Worm (Caenorhabditis elegans) whole organism, L4/young adult: ENCODE measurements around the gene M03C11.1.

Source experiments
- W03F9.2 ChIP-seq: fragments of 150-350 bp; optimal IDR thresholded peaks from 2 replicates; lab custom pipeline; 2014; ENCODE audit warnings: missing biosample characterization, missing genetic modification characterization
- dao-5 ChIP-seq: sonication (generic microtip); optimal IDR thresholded peaks from 2 replicates; lab custom pipeline; 2016; ENCODE audit warnings: missing genotype, missing genetic modification characterization, moderate library complexity, missing compliant biosample characterization
- him-1 ChIP-seq: sonication (generic microtip); optimal IDR thresholded peaks from 2 replicates; lab custom pipeline; 2016; ENCODE audit warnings: missing genotype, missing genetic modification reagents, missing genetic modification characterization, missing compliant biosample characterization

The M03C11.1 gene

DNA sequence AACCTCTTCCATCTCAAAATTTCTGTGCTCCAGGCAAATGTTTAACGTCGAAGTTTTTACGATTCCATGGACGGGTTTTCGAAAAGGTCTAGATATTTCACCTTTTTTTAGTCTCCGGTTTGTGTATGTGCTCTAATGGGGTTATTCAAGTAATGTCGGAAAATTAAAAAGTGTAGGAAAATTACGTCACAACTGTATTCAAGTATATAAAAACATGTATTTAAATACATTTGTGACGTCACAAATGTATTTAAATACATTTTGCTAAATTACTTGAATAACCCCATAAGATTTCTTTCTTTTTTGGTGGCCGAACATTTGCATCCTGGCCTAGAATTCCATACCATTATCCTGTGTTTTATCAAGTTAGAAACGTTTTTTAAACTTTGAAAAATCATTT, 34.4 kb downstream of the M03C11.1 start:
- TF ChIP-seq W03F9.2 (tag; lab: Kevin White, UChicago) (no peak), him-1 (no peak), dao-5 (tag; lab: Kevin White, UChicago) (no peak)

DNA sequence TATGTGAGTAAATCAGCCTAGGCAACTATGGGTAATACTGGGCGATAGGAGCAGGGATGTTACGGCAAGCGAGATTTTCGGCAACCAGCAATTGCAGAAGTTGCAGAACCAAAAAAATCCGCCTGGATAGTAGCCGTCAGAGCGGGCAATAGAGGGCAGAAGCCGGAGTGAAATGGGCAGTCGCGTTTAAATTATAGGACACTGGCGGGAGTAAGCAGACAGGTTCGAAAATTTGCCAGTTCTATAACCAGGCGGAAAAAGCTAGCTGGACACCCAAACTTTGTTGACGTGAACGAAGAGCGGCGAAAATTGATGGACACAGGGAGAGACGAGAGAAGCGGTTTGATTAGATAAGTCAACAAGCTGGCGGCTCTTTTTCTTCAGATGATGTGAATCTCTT, 36.0 kb downstream of the M03C11.1 start:
- TF ChIP-seq dao-5 (tag; lab: Kevin White, UChicago) (no peak), him-1 (no peak), W03F9.2 (tag; lab: Kevin White, UChicago) (no peak)

DNA sequence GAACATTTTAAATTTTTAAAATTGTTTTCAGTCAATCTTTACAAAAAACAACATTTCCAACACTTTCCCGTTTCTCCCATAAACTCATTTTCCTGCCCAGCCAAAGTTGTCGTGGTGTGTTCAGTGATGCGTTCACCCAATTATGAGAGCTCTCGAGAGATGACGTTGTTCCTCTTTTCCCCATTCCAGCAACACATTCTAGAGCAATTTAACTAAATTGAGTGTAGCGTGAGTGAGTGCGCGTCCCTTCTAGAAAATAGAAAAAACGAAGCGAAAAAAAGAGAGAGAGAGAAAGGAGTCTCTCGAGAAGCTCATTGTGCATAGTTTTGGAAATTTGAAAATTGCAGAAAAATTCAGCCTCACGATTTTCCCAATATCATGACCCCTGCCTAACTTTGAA, 37.1 kb downstream of the M03C11.1 start:
- no peak for TF ChIP-seq him-1
- no peak for TF ChIP-seq dao-5 (tag; lab: Kevin White, UChicago)
- no peak for TF ChIP-seq W03F9.2 (tag; lab: Kevin White, UChicago)

DNA sequence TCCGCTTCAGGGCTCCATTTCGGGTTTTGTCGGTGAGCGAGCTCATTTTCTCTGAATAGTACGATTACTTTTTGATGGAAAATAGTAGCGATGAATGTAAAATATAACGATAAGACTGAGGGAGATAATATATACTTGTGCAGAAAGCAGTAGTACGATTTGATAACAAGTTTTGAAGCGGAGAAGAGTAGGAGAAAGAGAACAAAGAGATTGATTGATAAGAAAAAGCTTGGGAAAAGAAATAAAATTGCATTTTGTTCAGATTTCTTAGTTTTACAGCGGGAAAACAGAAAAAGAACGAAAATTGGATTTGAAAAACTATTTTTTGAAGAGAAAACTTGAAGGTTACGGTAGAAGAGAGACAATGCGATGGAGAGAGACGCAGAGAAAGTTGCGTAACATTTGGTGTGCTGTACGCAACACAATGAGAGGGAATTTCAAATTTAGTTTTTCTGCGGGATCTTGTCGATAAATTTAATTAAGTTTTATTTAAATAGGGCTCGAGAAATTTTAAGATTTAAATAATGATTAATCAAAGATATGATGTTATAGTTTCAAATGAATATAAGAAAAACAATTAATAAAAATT, 38.2 kb downstream of the M03C11.1 start, which contains the start of gene umps-1:
TSS of gene umps-1 (minus strand) at position 51 of the 589 bp plus-strand sequence.
- TF ChIP-seq dao-5 (tag; lab: Kevin White, UChicago) (no peak), W03F9.2 (tag; lab: Kevin White, UChicago) (peak; percentile 57)

DNA sequence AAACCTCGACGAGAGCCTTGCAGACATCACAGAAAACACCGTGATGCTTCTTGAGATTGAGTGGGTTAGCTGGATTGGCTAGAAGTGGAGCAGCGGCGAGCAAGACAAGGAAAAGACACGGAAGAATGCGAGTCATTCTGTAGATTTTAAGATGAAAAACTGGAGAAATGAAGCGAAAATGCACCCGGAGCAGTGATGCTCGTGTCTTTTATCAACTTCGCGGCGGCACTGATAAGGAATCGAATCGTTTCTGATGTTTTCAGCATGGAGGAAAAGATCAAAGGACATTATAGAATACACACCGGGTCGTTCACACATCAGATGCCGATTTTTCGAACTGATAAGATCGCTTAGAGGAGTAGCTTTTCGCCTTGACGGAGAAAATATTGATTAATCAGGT, 40.5 kb downstream of the M03C11.1 start, which contains the start of gene spp-1:
TSS of gene spp-1 (minus strand) at position 287 of the 400 bp plus-strand sequence.
- no peak for TF ChIP-seq dao-5 (tag; lab: Kevin White, UChicago)
- no peak for TF ChIP-seq W03F9.2 (tag; lab: Kevin White, UChicago)
- TF ChIP-seq him-1 = no peak

DNA sequence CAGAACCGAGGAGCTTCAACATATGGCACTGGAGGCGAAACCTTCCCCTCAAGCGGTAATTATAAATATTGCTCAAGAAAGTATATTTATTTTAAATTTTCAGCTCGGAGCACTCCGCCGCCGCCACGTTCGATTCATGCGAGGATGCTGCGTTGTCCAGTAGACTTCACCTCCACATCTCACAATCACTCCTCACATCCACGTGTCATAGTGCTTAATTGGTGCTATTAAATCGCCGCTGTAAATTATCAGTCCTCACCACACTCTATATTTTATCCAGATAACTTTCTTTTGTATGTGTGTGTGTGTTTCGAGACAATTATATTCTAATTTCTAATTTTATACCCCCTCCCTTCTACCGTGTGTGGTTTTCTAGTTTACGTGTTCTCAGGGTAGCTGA, 41.3 kb downstream of the M03C11.1 start:
- no peak for TF ChIP-seq W03F9.2 (tag; lab: Kevin White, UChicago)
- no peak for TF ChIP-seq him-1
- no peak for TF ChIP-seq dao-5 (tag; lab: Kevin White, UChicago)

DNA sequence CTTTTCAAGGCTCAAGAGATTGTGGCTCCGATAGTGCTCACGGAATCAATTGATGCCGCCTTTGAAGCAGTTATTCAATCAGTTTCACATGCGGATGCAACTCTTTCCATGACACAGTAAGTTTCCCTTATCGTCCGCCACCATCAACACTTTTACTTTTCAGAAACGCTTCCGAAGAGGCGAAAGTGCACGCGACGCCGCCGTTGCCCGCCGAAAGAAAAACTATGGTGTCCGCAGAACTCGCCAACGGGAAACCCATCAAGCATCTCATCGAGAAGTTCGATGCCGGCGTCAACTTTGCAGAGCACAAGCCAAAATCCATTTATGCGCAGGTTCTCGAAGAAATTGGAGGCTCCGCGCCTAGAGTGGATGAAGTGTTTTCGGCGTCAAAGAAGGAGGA, 42.5 kb downstream of the M03C11.1 start:
- TF ChIP-seq him-1 (no peak), dao-5 (tag; lab: Kevin White, UChicago) (no peak), W03F9.2 (tag; lab: Kevin White, UChicago) (no peak)

DNA sequence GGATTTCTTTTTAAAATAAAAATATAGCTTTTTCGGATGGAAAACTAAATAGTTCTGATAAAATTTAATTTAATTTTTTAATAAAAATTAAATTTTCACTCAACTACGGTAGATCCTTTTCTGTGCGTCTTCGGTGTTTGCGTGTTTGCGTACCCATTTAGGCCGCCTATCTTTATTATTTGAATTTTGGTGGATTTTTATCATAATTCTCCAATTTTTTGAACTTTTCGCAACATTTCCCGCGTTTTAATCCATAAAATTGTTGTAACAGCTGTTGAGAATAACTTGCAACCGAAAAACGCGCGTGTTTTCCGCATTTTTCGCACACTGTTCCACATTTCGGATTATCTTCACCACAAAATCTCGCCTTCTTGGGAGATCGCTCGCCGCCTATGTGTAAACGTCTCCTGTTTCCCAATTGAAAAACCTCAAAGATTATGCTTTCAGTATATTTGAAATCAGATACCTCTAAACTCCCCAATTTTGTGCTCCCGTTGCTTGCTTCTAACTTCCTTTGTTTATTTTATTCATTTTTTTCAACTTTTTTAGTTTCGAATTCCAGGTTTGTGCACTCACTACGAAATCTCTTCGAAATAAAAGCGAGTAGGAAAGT, 44.2 kb downstream of the M03C11.1 start, which contains the start of gene T07C4.3:
TSS of gene T07C4.3 (plus strand) at position 563 of the 613 bp plus-strand sequence.
- TF ChIP-seq dao-5 (tag; lab: Kevin White, UChicago) = no peak
- TF ChIP-seq W03F9.2 (tag; lab: Kevin White, UChicago) = no peak
- TF ChIP-seq him-1 = no peak

DNA sequence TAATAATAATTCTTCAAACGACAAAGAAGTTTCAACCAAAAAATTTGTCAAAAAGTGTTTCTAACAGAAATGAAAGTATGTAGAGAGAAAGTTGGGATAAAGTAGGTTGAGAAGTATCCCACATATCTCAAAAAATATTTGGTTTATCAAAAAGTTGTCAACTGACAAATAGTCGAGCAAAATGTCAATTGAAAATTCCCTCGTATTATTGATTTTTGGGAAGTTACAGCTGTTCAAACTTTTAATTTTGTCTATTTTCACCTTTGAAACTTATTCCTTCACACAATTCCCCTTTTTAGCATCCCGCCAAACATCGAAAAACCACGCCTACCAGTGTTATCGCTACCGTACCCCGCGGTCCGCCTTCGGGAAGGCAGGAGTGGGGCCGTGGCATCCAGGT, 48.8 kb downstream of the M03C11.1 start, which contains the start of gene tbx-8:
TSS of gene tbx-8 (plus strand) at position 301 of the 400 bp plus-strand sequence.
- TF ChIP-seq dao-5 (tag; lab: Kevin White, UChicago) (no peak), W03F9.2 (tag; lab: Kevin White, UChicago) (no peak), him-1 (no peak)

DNA sequence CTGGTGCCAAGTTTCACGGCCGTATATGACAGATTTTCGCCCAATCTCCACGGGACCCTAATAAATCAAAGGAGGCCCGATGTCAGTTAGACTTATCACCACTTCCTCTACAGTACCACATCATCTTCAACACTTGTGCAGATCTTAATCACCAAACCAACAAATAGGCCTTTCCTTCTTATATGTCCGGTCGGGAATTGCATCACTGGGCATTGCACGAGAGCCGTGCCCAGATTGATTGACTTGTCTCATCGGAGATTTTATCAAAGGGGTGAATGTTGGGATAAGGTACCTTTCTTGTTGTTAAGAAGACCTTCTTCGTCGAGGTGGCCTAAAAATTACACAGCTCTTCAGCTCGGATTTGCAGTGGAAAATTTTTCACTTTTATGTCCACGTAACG, 51.1 kb downstream of the M03C11.1 start:
- no peak for TF ChIP-seq W03F9.2 (tag; lab: Kevin White, UChicago)
- no peak for TF ChIP-seq him-1
- no peak for TF ChIP-seq dao-5 (tag; lab: Kevin White, UChicago)
